Fruit fly (Drosophila melanogaster) whole organism, wandering third instar larva: Measurements from ENCODE around the gene bur.
A peak's percentile ranks its signal among the peaks of the same experiment; 100 is the strongest.

Experiments used
- Abd-B ChIP-seq: fragments of >200 bp; optimal IDR thresholded peaks from 2 replicates; lab custom pipeline; 2017; ENCODE audit warnings: missing biosample characterization, missing genetic modification characterization
- CG32264 ChIP-seq: fragments of 200-800 bp; sonication (Bioruptor generic); optimal IDR thresholded peaks from 2 replicates; lab custom pipeline; 2016; ENCODE audit warnings: missing biosample characterization, missing genetic modification characterization
- CG9705 ChIP-seq: fragments of 200-800 bp; sonication (Bioruptor generic); optimal IDR thresholded peaks from 2 replicates; lab custom pipeline; 2018; ENCODE audit warnings: missing biosample characterization, mild to moderate bottlenecking, missing genetic modification characterization
- CrebA ChIP-seq: fragments of 200-800 bp; sonication (Bioruptor generic); optimal IDR thresholded peaks from 2 replicates; lab custom pipeline; 2016; ENCODE audit warnings: missing biosample characterization, mild to moderate bottlenecking, missing genetic modification characterization, borderline replicate concordance
- Dif ChIP-seq: fragments of 200-275, 200-300 bp; sonication (Bioruptor generic); optimal IDR thresholded peaks from 2 replicates; lab custom pipeline; 2018; ENCODE audit warnings: missing biosample characterization, missing genetic modification characterization; ENCODE audit not compliant: partially characterized antibody
- HLH106 ChIP-seq: fragments of 200-800 bp; optimal IDR thresholded peaks from 3 replicates; lab custom pipeline; 2019; ENCODE audit warnings: missing biosample characterization, mild to moderate bottlenecking, missing genetic modification characterization, moderate library complexity
- Hr78 ChIP-seq: fragments of >200 bp; optimal IDR thresholded peaks from 2 replicates; lab custom pipeline; 2017; ENCODE audit warnings: missing biosample characterization, missing genetic modification characterization
- Hr83 ChIP-seq: fragments of 200-300 bp; sonication (Bioruptor generic); optimal IDR thresholded peaks from 2 replicates; lab custom pipeline; 2016; ENCODE audit warnings: missing biosample characterization, mild to moderate bottlenecking, missing genetic modification characterization, moderate library complexity; ENCODE audit not compliant: poor library complexity, severe bottlenecking
- Jra ChIP-seq: sonication (Bioruptor generic); optimal IDR thresholded peaks from 2 replicates; lab custom pipeline; 2016; ENCODE audit warnings: missing biosample characterization, missing genetic modification characterization
- Mio ChIP-seq: sonication (Bioruptor generic); optimal IDR thresholded peaks from 2 replicates; lab custom pipeline; 2016; ENCODE audit warnings: missing biosample characterization, missing genetic modification characterization
- Myc ChIP-seq: fragments of >200 bp; optimal IDR thresholded peaks from 2 replicates; lab custom pipeline; 2017
- OdsH ChIP-seq: fragments of 200-800 bp; sonication (Bioruptor generic); optimal IDR thresholded peaks from 2 replicates; lab custom pipeline; 2016; ENCODE audit warnings: missing biosample characterization, mild to moderate bottlenecking, missing genetic modification characterization
- Rel ChIP-seq, 2 experiments: fragments of 200-800 bp; sonication (Bioruptor generic) in 1 of 2; optimal IDR thresholded peaks; 2 replicates in 1 of 2; 3 replicates in 1 of 2; lab custom pipeline; 2016 to 2019; ENCODE audit warnings: mild to moderate bottlenecking in 2 of 2, missing biosample characterization in 2 of 2, missing genetic modification characterization in 2 of 2, moderate library complexity in 1 of 2
- Sp1 ChIP-seq: fragments of 200-800 bp; sonication (Bioruptor generic); optimal IDR thresholded peaks from 3 replicates; lab custom pipeline; 2019; ENCODE audit warnings: missing biosample characterization, mild to moderate bottlenecking, missing genetic modification characterization, moderate library complexity
- Vsx2 ChIP-seq: fragments of 200-300, 225-300 bp; sonication (Bioruptor generic); optimal IDR thresholded peaks from 2 replicates; lab custom pipeline; 2018; ENCODE audit warnings: missing biosample characterization, missing genetic modification characterization; ENCODE audit not compliant: partially characterized antibody
- br ChIP-seq: fragments of 200-800 bp; sonication (Bioruptor generic); optimal IDR thresholded peaks from 2 replicates; lab custom pipeline; 2016; ENCODE audit warnings: missing biosample characterization, missing genetic modification characterization
- brk ChIP-seq: fragments of 200-800 bp; sonication (Bioruptor generic); optimal IDR thresholded peaks from 2 replicates; lab custom pipeline; 2016; ENCODE audit warnings: missing biosample characterization, mild to moderate bottlenecking, missing genetic modification characterization
- dl ChIP-seq, 2 experiments: fragments of 175-275, 200-275 bp in 1 of 2; fragments of 200-275 bp in 1 of 2; sonication (Bioruptor generic); optimal IDR thresholded peaks; lab custom pipeline; 2018; ENCODE audit warnings: mild to moderate bottlenecking in 2 of 2, missing biosample characterization in 2 of 2, missing genetic modification characterization in 2 of 2, moderate library complexity in 2 of 2; ENCODE audit not compliant: partially characterized antibody in 2 of 2, insufficient read depth in 1 of 2
- dsf ChIP-seq: sonication (Bioruptor generic); optimal IDR thresholded peaks from 2 replicates; lab custom pipeline; 2016; ENCODE audit warnings: missing biosample characterization, missing genetic modification characterization, borderline replicate concordance
- ey ChIP-seq: fragments of 200-800 bp; sonication (Bioruptor generic); optimal IDR thresholded peaks from 2 replicates; lab custom pipeline; 2016; ENCODE audit warnings: missing biosample characterization, missing genetic modification characterization
- foxo ChIP-seq, 2 experiments: fragments of 200-800 bp; sonication (Bioruptor generic); optimal IDR thresholded peaks; 2 replicates in 1 of 2; 3 replicates in 1 of 2; lab custom pipeline; 2016 to 2017; ENCODE audit warnings: missing biosample characterization in 2 of 2, missing genetic modification characterization in 2 of 2
- fru ChIP-seq: fragments of 200-800 bp; sonication (Bioruptor generic); optimal IDR thresholded peaks from 3 replicates; lab custom pipeline; 2016; ENCODE audit warnings: missing biosample characterization, mild to moderate bottlenecking, missing genetic modification characterization
- h ChIP-seq: fragments of 200-800 bp; sonication (Bioruptor generic); optimal IDR thresholded peaks from 3 replicates; lab custom pipeline; 2016; ENCODE audit warnings: missing biosample characterization, mild to moderate bottlenecking, missing genetic modification characterization
- pan ChIP-seq: fragments of >200 bp; optimal IDR thresholded peaks from 2 replicates; lab custom pipeline; 2017
- psq ChIP-seq: fragments of 200-800 bp; sonication (Bioruptor generic); optimal IDR thresholded peaks from 3 replicates; lab custom pipeline; 2017; ENCODE audit warnings: missing biosample characterization, mild to moderate bottlenecking, missing genetic modification characterization, moderate library complexity
- sage ChIP-seq: fragments of 200-800 bp; sonication (Bioruptor generic); optimal IDR thresholded peaks from 2 replicates; lab custom pipeline; 2016; ENCODE audit warnings: missing biosample characterization, mild to moderate bottlenecking, missing genetic modification characterization
- sv ChIP-seq: fragments of 200-800 bp; sonication (Bioruptor generic); optimal IDR thresholded peaks from 3 replicates; lab custom pipeline; 2016; ENCODE audit warnings: missing biosample characterization, missing genetic modification characterization
- tai ChIP-seq: sonication (Bioruptor generic); optimal IDR thresholded peaks from 2 replicates; lab custom pipeline; 2016; ENCODE audit warnings: missing biosample characterization, missing genetic modification characterization
- woc ChIP-seq: sonication (Bioruptor generic); optimal IDR thresholded peaks from 2 replicates; lab custom pipeline; 2016; ENCODE audit warnings: missing biosample characterization, mild to moderate bottlenecking, missing genetic modification characterization

Gene bur

dm6 chr2L:21179615-21180031 lies at the start of gene bur, which contains the start of gene Mcm10:
bur (minus strand) TSS chr2L:21179683.
Mcm10 (plus strand) TSS chr2L:21179933.
- TF ChIP-seq dl (GFP tag; optimal IDR thresholded peaks at IDR 0.05; lab: Kevin White, UChicago; ENCODE audit: insufficient read depth in 1 of 2, partially characterized antibody in 2 of 2) (no peak), sage (peak; percentile 33), HLH106 (tag; lab: Kevin White, UChicago) (peak; percentile 7), woc (GFP tag; lab: Kevin White, UChicago) (no peak), Mio (GFP tag; lab: Kevin White, UChicago) (no peak), Myc (lab: Kevin White, UChicago) (no peak), Abd-B (GFP tag; lab: Kevin White, UChicago) (no peak), foxo (GFP tag; optimal IDR thresholded peaks at IDR 0.05; lab: Kevin White, UChicago) (no peak)

dm6 chr2L:21221778-21222177 lies 42.3 kb upstream of the bur start:
- TF ChIP-seq dl (GFP tag; optimal IDR thresholded peaks at IDR 0.05; lab: Kevin White, UChicago; ENCODE audit: insufficient read depth in 1 of 2, partially characterized antibody in 2 of 2) (peak in 1 of 2 experiments; percentile 81), tai (no peak), CG9705 (GFP tag; lab: Kevin White, UChicago) (no peak), Dif (peak; percentile 82)

dm6 chr2L:21221114-21221578 lies 41.7 kb upstream of the bur start, which contains the start of gene CG8677:
CG8677 (plus strand) TSS chr2L:21221312.
- TF ChIP-seq Rel (GFP tag; optimal IDR thresholded peaks at IDR 0.05; lab: Kevin White, UChicago) (no peak), Rel (tag; optimal IDR thresholded peaks at IDR 0.05; lab: Kevin White, UChicago) (peak; percentile 72), sv (GFP tag; lab: Kevin White, UChicago) (no peak)
- TF ChIP-seq, all 38 proteins: peak for 1

dm6 chr2L:21220396-21220795 lies 40.9 kb upstream of the bur start, which contains the start of gene Atg18b:
Atg18b (minus strand) TSS chr2L:21220572.
- TF ChIP-seq Jra (GFP tag; lab: Kevin White, UChicago): no peak
- no peak for TF ChIP-seq Sp1
- TF ChIP-seq Rel (GFP tag; optimal IDR thresholded peaks at IDR 0.05; lab: Kevin White, UChicago): no peak
- peak; percentile 100 for TF ChIP-seq Rel (tag; optimal IDR thresholded peaks at IDR 0.05; lab: Kevin White, UChicago)
- TF ChIP-seq, all 38 proteins: peak for 1

dm6 chr2L:21219640-21220085 lies 40.2 kb upstream of the bur start:
- no peak for TF ChIP-seq Myc (lab: Kevin White, UChicago)
- TF ChIP-seq foxo (GFP tag; optimal IDR thresholded peaks at IDR 0.05; lab: Kevin White, UChicago): peak in 1 of 2 experiments; percentile 34
- TF ChIP-seq HLH106 (tag; lab: Kevin White, UChicago): peak; percentile 27
- TF ChIP-seq CrebA (GFP tag; lab: Kevin White, UChicago): no peak
- TF ChIP-seq OdsH (GFP tag; lab: Kevin White, UChicago): peak; percentile 4
- TF ChIP-seq Jra (GFP tag; lab: Kevin White, UChicago): no peak
- no peak for TF ChIP-seq CG32264 (GFP tag; lab: Kevin White, UChicago)
- TF ChIP-seq psq (GFP tag; lab: Kevin White, UChicago): peak; percentile 50
- peak; percentile 16 for TF ChIP-seq br
- no peak for TF ChIP-seq Rel (GFP tag; optimal IDR thresholded peaks at IDR 0.05; lab: Kevin White, UChicago)
- TF ChIP-seq Rel (tag; optimal IDR thresholded peaks at IDR 0.05; lab: Kevin White, UChicago): peak; percentile 56
- no peak for TF ChIP-seq Mio (GFP tag; lab: Kevin White, UChicago)

- TF ChIP-seq ey (GFP tag; lab: Kevin White, UChicago): no peak
- TF ChIP-seq CG32264 (GFP tag; lab: Kevin White, UChicago): no peak
- TF ChIP-seq Rel (GFP tag; optimal IDR thresholded peaks at IDR 0.05; lab: Kevin White, UChicago): no peak
- no peak for TF ChIP-seq Rel (tag; optimal IDR thresholded peaks at IDR 0.05; lab: Kevin White, UChicago)
- TF ChIP-seq Hr78 (GFP tag; lab: Kevin White, UChicago): no peak
- TF ChIP-seq Hr83: no peak
- TF ChIP-seq dl (GFP tag; optimal IDR thresholded peaks at IDR 0.05; lab: Kevin White, UChicago; ENCODE audit: insufficient read depth in 1 of 2, partially characterized antibody in 2 of 2): no peak
- TF ChIP-seq sv (GFP tag; lab: Kevin White, UChicago): no peak
- TF ChIP-seq HLH106 (tag; lab: Kevin White, UChicago): no peak
- peak; percentile 4 for TF ChIP-seq Vsx2
- no peak for TF ChIP-seq dsf (GFP tag; lab: Kevin White, UChicago)
- TF ChIP-seq CG9705 (GFP tag; lab: Kevin White, UChicago): no peak
- TF ChIP-seq psq (GFP tag; lab: Kevin White, UChicago): no peak
- peak; percentile 14 for TF ChIP-seq sage
- no peak for TF ChIP-seq foxo (GFP tag; optimal IDR thresholded peaks at IDR 0.05; lab: Kevin White, UChicago)
- no peak for TF ChIP-seq fru (GFP tag; lab: Kevin White, UChicago)
- no peak for TF ChIP-seq woc (GFP tag; lab: Kevin White, UChicago)
- no peak for TF ChIP-seq pan (lab: Kevin White, UChicago)
- TF ChIP-seq h: peak; percentile 29
- TF ChIP-seq Sp1: no peak
- TF ChIP-seq brk (GFP tag; lab: Kevin White, UChicago): peak; percentile 35
- TF ChIP-seq, all 38 proteins: peak for 4
Observed at dm6 chr2L:21218912-21219246, 39.4 kb upstream of the bur start.
